Worm (Caenorhabditis elegans): ENCODE data around the gene C31H1.1.
A peak's percentile ranks its signal among the peaks of the same experiment; 100 is the strongest.

Gene C31H1.1

DNA sequence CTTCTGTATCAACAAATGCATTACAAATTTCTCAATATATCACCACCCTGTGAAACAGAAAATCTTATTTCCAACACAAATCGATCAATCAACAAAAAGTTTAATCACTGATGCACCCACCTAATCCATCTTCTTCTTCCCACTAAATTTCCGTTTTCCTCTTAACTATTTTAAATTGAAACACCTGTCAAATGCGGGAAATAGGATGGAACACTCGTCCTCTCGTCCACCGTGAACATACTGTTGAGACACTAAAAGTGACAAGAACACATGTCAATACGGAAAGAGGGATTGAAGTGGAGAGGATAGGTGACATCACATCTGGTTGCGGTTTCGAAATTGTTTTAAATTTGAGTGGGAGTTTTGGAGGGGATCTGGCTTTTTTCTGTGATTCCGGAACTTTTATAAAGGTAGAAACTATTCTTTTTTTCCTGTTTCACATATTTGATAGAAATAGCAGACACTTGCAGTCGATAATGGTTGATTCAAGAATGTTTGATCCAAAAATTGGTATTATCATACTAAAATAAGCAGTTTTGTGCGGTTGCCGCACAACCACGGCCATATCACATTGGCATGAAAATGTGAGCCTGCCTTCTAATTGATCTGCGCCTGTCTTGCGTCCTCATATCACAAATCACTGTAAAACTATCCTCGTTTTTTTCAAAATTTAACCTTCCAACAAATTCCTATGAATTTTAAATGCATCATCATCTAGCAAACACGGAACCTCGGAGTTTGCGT is 23.0 kb downstream of the C31H1.1 start:
- TF ChIP-seq unc-62 (GFP tag; optimal IDR thresholded peaks at IDR 0.05), result no peak
- no peak for TF ChIP-seq aly-2 (tag; optimal IDR thresholded peaks at IDR 0.05)
- TF ChIP-seq pha-4 (tag; optimal IDR thresholded peaks at IDR 0.05), result peak; percentile 16
- TF ChIP-seq nhr-67 (tag; optimal IDR thresholded peaks at IDR 0.05), result no peak

DNA sequence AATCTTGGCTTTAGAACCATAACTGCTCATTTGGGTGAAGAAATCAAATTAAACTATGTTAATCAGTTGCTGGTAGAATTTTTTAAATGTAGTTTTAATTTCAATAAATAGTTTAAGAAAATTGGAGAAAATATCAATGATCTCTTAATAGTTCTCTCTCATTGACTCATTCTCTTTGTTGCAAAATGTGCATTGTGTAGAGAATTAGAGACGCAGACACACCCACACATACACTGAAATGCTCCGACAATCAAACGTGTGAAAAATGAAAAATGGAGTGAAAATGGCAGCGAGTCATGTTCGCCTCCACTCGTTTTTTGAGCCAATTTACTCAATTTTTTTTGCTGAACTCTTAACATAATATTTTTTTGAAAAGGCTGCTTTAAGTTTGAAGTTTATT is 23.7 kb downstream of the C31H1.1 start:
- TF ChIP-seq elt-2 (tag; optimal IDR thresholded peaks at IDR 0.05) (peak; percentile 4), pqm-1 (tag; optimal IDR thresholded peaks at IDR 0.05) (peak; percentile 40), nfya-1 (tag; optimal IDR thresholded peaks at IDR 0.05; ENCODE audit: insufficient read depth) (peak; percentile 22), ztf-4 (tag; optimal IDR thresholded peaks at IDR 0.05) (no peak), pha-4 (tag; optimal IDR thresholded peaks at IDR 0.05) (peak; percentile 37)

DNA sequence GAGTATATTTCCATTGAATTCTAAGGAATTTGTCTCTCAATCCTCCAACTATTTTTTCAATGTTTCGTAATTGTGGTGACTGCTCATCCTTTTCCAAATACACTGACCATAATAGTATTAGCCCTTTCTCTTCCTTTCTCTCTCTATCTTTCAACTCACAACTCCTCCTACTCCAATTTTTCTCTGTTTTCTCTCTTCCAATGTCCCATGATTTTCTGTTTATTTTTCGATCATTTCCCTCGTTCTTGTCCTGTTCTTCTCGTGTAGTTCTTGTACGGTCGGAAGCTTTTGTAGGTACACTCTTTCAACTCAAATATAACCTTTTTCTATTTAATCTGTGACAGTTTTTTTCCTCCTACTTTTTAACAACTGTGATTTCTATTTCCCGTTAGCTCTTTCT is 24.7 kb downstream of the C31H1.1 start:
- TF ChIP-seq fkh-2 (tag; optimal IDR thresholded peaks at IDR 0.05), result no peak
- peak; percentile 98 for TF ChIP-seq pha-4 (tag; optimal IDR thresholded peaks at IDR 0.05)
- no peak for TF ChIP-seq nhr-23 (tag; optimal IDR thresholded peaks at IDR 0.05)
- TF ChIP-seq zag-1 (tag; optimal IDR thresholded peaks at IDR 0.05), result no peak
- TF ChIP-seq skn-1 (tag; optimal IDR thresholded peaks at IDR 0.05), result no peak
- no peak for TF ChIP-seq ceh-28 (tag; optimal IDR thresholded peaks at IDR 0.05)
- TF ChIP-seq hmg-11 (tag; optimal IDR thresholded peaks at IDR 0.05), result peak; percentile 29
- no peak for TF ChIP-seq nhr-237 (tag; optimal IDR thresholded peaks at IDR 0.05)
- TF ChIP-seq elt-2 (tag; optimal IDR thresholded peaks at IDR 0.05), result peak; percentile 6
- TF ChIP-seq pqm-1 (tag; optimal IDR thresholded peaks at IDR 0.05), result peak; percentile 55

DNA sequence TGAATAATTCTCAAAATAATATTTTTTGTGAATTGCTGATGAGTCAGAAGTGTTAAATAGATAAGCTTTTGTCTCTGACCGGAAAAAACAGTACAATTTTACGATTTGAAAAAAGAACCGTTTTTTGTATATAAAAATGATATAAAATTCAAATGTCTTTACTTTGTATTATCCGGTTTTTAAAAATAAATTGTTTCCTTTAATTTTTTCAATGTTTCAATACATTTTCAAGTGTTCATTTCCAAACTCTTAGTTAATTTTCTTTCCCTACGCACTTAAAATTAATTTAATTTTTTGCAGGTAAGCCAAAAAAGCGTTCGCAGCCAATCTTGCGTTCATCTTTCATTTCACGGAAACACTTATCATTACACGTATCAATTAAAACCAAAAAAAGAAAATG is 27.2 kb downstream of the C31H1.1 start, which contains the start of gene egal-1:
Gene egal-1 (plus strand): TSS at position 301 of the 400 bp plus-strand sequence.
- TF ChIP-seq pqm-1 (tag; optimal IDR thresholded peaks at IDR 0.05) (no peak), ztf-4 (tag; optimal IDR thresholded peaks at IDR 0.05) (no peak), pha-4 (tag; optimal IDR thresholded peaks at IDR 0.05) (no peak), ceh-9 (tag; optimal IDR thresholded peaks at IDR 0.05) (no peak), nhr-77 (tag; optimal IDR thresholded peaks at IDR 0.05) (no peak), lin-15B (tag; optimal IDR thresholded peaks at IDR 0.05) (no peak), ztf-11 (tag; optimal IDR thresholded peaks at IDR 0.05) (no peak), skn-1 (tag; optimal IDR thresholded peaks at IDR 0.05) (no peak), sea-2 (GFP tag; optimal IDR thresholded peaks at IDR 0.05) (no peak), nhr-28 (tag; optimal IDR thresholded peaks at IDR 0.05) (no peak), eor-1 (tag; optimal IDR thresholded peaks at IDR 0.05) (no peak), nhr-12 (tag; optimal IDR thresholded peaks at IDR 0.05) (no peak), snpc-4 (tag; optimal IDR thresholded peaks at IDR 0.05) (no peak), ama-1 (optimal IDR thresholded peaks at IDR 0.05) (no peak)

DNA sequence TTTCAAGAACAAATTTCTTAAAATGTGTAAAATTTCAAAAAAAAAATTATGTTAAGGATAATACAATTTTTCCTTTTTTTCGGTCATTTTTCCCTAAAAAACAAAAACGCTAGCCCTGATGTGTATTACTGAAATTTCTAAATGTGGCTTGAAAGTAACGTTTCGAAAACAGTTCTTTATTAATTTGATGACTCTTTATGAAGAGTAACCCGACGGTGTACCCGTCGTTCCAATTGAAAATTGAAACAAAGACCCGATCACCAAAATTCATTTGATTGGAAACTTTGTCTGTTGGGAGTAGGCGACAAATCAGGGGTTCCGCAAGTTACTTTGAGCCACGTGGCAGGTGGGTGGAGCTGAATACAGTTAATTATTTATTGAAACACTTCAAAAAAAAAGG is 35.5 kb downstream of the C31H1.1 start:
- TF ChIP-seq daf-12 (tag; optimal IDR thresholded peaks at IDR 0.05) (no peak), mml-1 (tag; optimal IDR thresholded peaks at IDR 0.05) (no peak), nhr-77 (tag; optimal IDR thresholded peaks at IDR 0.05) (no peak), ztf-11 (tag; optimal IDR thresholded peaks at IDR 0.05) (no peak), mdl-1 (tag; optimal IDR thresholded peaks at IDR 0.05) (no peak), ama-1 (optimal IDR thresholded peaks at IDR 0.05) (no peak), nhr-67 (tag; optimal IDR thresholded peaks at IDR 0.05) (no peak)

DNA sequence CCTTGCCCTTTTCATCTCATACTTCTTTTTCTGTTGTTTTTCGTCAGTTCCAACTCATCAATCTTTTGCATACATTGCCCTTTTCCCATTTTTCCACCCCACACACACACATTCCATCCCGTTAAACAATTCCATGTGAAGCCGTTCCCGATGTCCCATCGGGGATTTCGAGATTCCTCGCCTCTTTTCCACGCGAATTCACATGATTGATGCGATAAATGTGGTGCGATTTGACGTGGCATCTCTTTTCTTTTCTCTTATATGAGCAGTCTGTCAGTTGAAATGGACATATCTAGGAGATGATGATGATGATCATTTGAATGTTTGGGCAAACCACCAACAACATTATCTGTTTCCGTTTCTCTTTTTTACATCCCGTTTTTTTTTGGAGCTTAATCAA is 36.9 kb downstream of the C31H1.1 start:
- peak; percentile 30 for TF ChIP-seq egl-5 (tag; optimal IDR thresholded peaks at IDR 0.05)
- TF ChIP-seq aly-2 (tag; optimal IDR thresholded peaks at IDR 0.05), result no peak
- peak; percentile 16 for TF ChIP-seq unc-62 (GFP tag; optimal IDR thresholded peaks at IDR 0.05)

DNA sequence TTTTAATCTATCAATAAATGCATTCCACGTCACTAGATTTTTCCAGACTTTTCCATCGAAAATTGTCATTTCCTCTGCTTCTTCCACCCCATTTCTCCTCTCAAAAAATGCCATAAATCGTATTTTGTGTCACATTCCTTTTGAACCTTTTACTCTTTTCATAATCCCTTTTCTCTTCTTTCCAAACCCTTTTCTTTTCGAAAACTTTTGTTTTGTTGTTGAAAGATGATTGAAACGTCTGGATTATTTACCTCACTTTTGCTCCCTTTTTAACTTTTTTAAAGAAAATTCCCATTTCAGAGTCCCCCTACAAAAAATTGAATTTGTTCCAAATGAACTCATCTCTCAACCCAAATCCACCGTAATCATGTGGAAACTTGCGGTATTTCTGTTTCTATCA is 41.9 kb downstream of the C31H1.1 start, which contains the start of gene C06E7.2:
Gene C06E7.2 (plus strand): TSS at position 301 of the 400 bp plus-strand sequence.
- no peak for TF ChIP-seq elt-3 (tag; optimal IDR thresholded peaks at IDR 0.05)
- no peak for TF ChIP-seq pha-4 (tag; optimal IDR thresholded peaks at IDR 0.05)
- TF ChIP-seq ceh-16 (tag; optimal IDR thresholded peaks at IDR 0.05), result no peak
- TF ChIP-seq hmg-11 (tag; optimal IDR thresholded peaks at IDR 0.05), result no peak
- no peak for TF ChIP-seq nhr-43 (tag; optimal IDR thresholded peaks at IDR 0.05; ENCODE audit: poor library complexity, severe bottlenecking)
- no peak for TF ChIP-seq ceh-28 (tag; optimal IDR thresholded peaks at IDR 0.05)
- no peak for TF ChIP-seq fos-1 (tag; optimal IDR thresholded peaks at IDR 0.05)
- no peak for TF ChIP-seq jun-1 (tag; optimal IDR thresholded peaks at IDR 0.05)
- TF ChIP-seq tbx-2 (tag; optimal IDR thresholded peaks at IDR 0.05), result no peak
- TF ChIP-seq mdl-1 (tag; optimal IDR thresholded peaks at IDR 0.05), result no peak
- no peak for TF ChIP-seq ceh-9 (tag; optimal IDR thresholded peaks at IDR 0.05)
- TF ChIP-seq unc-39 (tag; optimal IDR thresholded peaks at IDR 0.05), result no peak
